Fruit fly (Drosophila melanogaster): ENCODE results near the gene CG7720.
A peak's percentile ranks its signal among the peaks of the same experiment; 100 is the strongest.

The CG7720 gene

dm6 chr3R:18741027-18741843, 53.7 kb downstream of the CG7720 start (continued):
- TF ChIP-seq D (optimal IDR thresholded peaks at IDR 0.05) (no peak), D (GFP tag; optimal IDR thresholded peaks at IDR 0.05) (peak; percentile 95), Adf1 (GFP tag; IDR thresholded peaks at IDR 0.05) (peak; percentile 81), HHEX (GFP tag; optimal IDR thresholded peaks at IDR 0.05) (peak; percentile 97), gcm2 (GFP tag; optimal IDR thresholded peaks at IDR 0.05) (peak; percentile 81), CG1233 (GFP tag; optimal IDR thresholded peaks at IDR 0.05) (peak; percentile 97), Optix (GFP tag; IDR thresholded peaks at IDR 0.05) (peak; percentile 82; the same call in 2 of the 3 replicates), CG15479 (GFP tag; optimal IDR thresholded peaks at IDR 0.05) (no peak), pan (optimal IDR thresholded peaks at IDR 0.05) (no peak), pan (GFP tag; optimal IDR thresholded peaks at IDR 0.05 in 1 of 2, IDR thresholded peaks at IDR 0.05 in 1 of 2) (peak in 1 of 2 experiments; percentile 98), toy (GFP tag; IDR thresholded peaks at IDR 0.05) (peak; percentile 93), Bgb (GFP tag; IDR thresholded peaks at IDR 0.05; ENCODE audit: partially characterized antibody) (no peak), Drgx (GFP tag; IDR thresholded peaks at IDR 0.05) (peak; percentile 92), Deaf1 (tag; optimal IDR thresholded peaks at IDR 0.05) (peak; percentile 81), CG12769 (tag; optimal IDR thresholded peaks at IDR 0.05) (peak; percentile 97), zf30C (GFP tag; optimal IDR thresholded peaks at IDR 0.05) (no peak), h (optimal IDR thresholded peaks at IDR 0.05) (no peak), Stat92E (GFP tag; optimal IDR thresholded peaks at IDR 0.05) (peak in 1 of 3 experiments; percentile 78), tx (GFP tag; optimal IDR thresholded peaks at IDR 0.05) (peak; percentile 79), CG18764 (GFP tag; optimal IDR thresholded peaks at IDR 0.05) (peak; percentile 94), CG11723 (GFP tag; optimal IDR thresholded peaks at IDR 0.05) (peak; percentile 92), CG1024 (GFP tag; IDR thresholded peaks at IDR 0.05) (peak; percentile 91), CG4282 (GFP tag; optimal IDR thresholded peaks at IDR 0.05) (peak; percentile 16), CG32532 (GFP tag; IDR thresholded peaks at IDR 0.05) (peak; percentile 98), HmgD (GFP tag; optimal IDR thresholded peaks at IDR 0.05) (peak; percentile 4), unc-4 (GFP tag; IDR thresholded peaks at IDR 0.05; ENCODE audit: partially characterized antibody) (no peak), Fer2 (tag; optimal IDR thresholded peaks at IDR 0.05) (peak; percentile 94), Rx (GFP tag; IDR thresholded peaks at IDR 0.05) (peak; percentile 90), CG31441 (GFP tag; IDR thresholded peaks at IDR 0.05) (peak; percentile 97), CG18599 (GFP tag; optimal IDR thresholded peaks at IDR 0.05) (peak; percentile 98), CG16779 (GFP tag; IDR thresholded peaks at IDR 0.05) (peak; percentile 96), CG15073 (GFP tag; optimal IDR thresholded peaks at IDR 0.05) (peak; percentile 67), amos (GFP tag; IDR thresholded peaks at IDR 0.05; ENCODE audit: partially characterized antibody) (no peak), CG30431 (GFP tag; optimal IDR thresholded peaks at IDR 0.05) (peak; percentile 92), ac (GFP tag; optimal IDR thresholded peaks at IDR 0.05) (peak; percentile 45), CG4854 (GFP tag; optimal IDR thresholded peaks at IDR 0.05) (peak; percentile 91), zfh1 (GFP tag; IDR thresholded peaks at IDR 0.05) (peak; percentile 95), CG4328 (GFP tag; optimal IDR thresholded peaks at IDR 0.05) (peak; percentile 71), NfI (GFP tag; optimal IDR thresholded peaks at IDR 0.05) (peak; percentile 96), CG4820 (GFP tag; optimal IDR thresholded peaks at IDR 0.05) (peak; percentile 95), CG10366 (GFP tag; IDR thresholded peaks at IDR 0.05) (peak; percentile 97), Poxn (GFP tag; IDR thresholded peaks at IDR 0.05) (peak; percentile 94), CG14710 (tag; optimal IDR thresholded peaks at IDR 0.05) (peak; percentile 95), CrebB (tag; optimal IDR thresholded peaks at IDR 0.05) (peak; percentile 92), Six4 (GFP tag; optimal IDR thresholded peaks at IDR 0.05) (peak; percentile 96), repo (GFP tag; optimal IDR thresholded peaks at IDR 0.05) (peak; percentile 83), chn (GFP tag; optimal IDR thresholded peaks at IDR 0.05) (peak; percentile 90), E2f1 (GFP tag; IDR thresholded peaks at IDR 0.05) (peak; percentile 96), CG2712 (tag; optimal IDR thresholded peaks at IDR 0.05) (peak; percentile 97), CG17328 (GFP tag; IDR thresholded peaks at IDR 0.05) (peak; percentile 95)

Data from whole organism, embryonic.